Fruit fly (Drosophila melanogaster): Measurements from ENCODE around the gene Cp110.
A peak's percentile ranks its signal among the peaks of the same experiment; 100 is the strongest.

Cp110 gene

dm6 chrX:22455023-22455422 is 26.9 kb upstream of the Cp110 start, which contains the start of gene wap:
wap (minus strand) TSS chrX:22455422.
- peak; percentile 62 for TF ChIP-seq CG14711 (tag; optimal IDR thresholded peaks at IDR 0.05)
- TF ChIP-seq CG33017 (tag; optimal IDR thresholded peaks at IDR 0.05): no peak

- no peak for TF ChIP-seq tj (GFP tag; optimal IDR thresholded peaks at IDR 0.05)
- TF ChIP-seq CG1620 (GFP tag; optimal IDR thresholded peaks at IDR 0.05): peak; percentile 31
Measured at dm6 chrX:22455509-22456179, 26.2 kb upstream of the Cp110 start, which contains the start of gene Usp2. Usp2 (plus strand) TSS chrX:22455803.

dm6 chrX:22456180-22456948 is 25.5 kb upstream of the Cp110 start:
- TF ChIP-seq CG7045 (GFP tag; optimal IDR thresholded peaks at IDR 0.05) (no peak), bab1 (GFP tag; optimal IDR thresholded peaks at IDR 0.05) (no peak), cnc (optimal IDR thresholded peaks at IDR 0.05) (no peak), tj (GFP tag; optimal IDR thresholded peaks at IDR 0.05) (peak; percentile 46), CG14711 (tag; optimal IDR thresholded peaks at IDR 0.05) (no peak), ovo (GFP tag; optimal IDR thresholded peaks at IDR 0.05) (peak; percentile 50), kay (GFP tag; ENCODE audit: borderline replicate concordance) (no peak), toe (GFP tag; optimal IDR thresholded peaks at IDR 0.05) (no peak), CG7101 (tag; optimal IDR thresholded peaks at IDR 0.05) (no peak), CG1620 (GFP tag; optimal IDR thresholded peaks at IDR 0.05) (no peak), cic (GFP tag; optimal IDR thresholded peaks at IDR 0.05) (peak; percentile 99), CG11617 (GFP tag; optimal IDR thresholded peaks at IDR 0.05) (no peak), CG33017 (tag; optimal IDR thresholded peaks at IDR 0.05) (no peak), Clk (GFP tag; optimal IDR thresholded peaks at IDR 0.05) (no peak), CG5204 (GFP tag; optimal IDR thresholded peaks at IDR 0.05) (no peak), pad (GFP tag; optimal IDR thresholded peaks at IDR 0.05) (peak; percentile 84), Crg-1 (GFP tag; optimal IDR thresholded peaks at IDR 0.05) (no peak), Hr96 (GFP tag; optimal IDR thresholded peaks at IDR 0.05) (no peak), Mnt (GFP tag; optimal IDR thresholded peaks at IDR 0.05) (peak; percentile 77), CG12768 (GFP tag; optimal IDR thresholded peaks at IDR 0.05) (no peak)

DNA sequence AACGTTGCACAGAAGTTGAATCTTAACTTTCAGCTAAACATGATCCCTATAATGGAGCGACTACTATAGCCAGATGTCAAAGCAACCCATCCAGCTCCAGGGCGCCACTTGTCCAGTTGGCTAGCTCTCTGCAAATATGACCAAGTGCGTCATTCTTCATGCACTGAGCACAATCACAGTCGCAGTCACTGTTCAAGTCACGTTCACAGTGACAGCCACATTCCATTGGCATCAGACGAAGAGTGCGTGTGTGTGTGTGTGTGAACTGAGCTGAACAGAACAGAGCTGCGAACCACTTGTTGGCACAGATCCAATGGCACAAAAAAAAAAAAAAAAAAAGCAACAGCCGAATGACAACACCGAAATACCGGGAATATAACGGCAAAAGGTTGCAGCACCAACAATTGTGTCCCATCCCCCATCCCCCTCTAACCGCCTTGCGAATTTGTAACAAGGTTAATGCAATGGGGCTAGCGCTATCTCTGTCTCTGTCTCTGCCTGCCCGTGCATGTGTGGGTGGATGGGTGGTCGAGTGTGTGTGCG is 20.6 kb upstream of the Cp110 start:
- no peak for TF ChIP-seq cnc (optimal IDR thresholded peaks at IDR 0.05)
- no peak for TF ChIP-seq CG11617 (GFP tag; optimal IDR thresholded peaks at IDR 0.05)
- TF ChIP-seq CG1620 (GFP tag; optimal IDR thresholded peaks at IDR 0.05): no peak
- no peak for TF ChIP-seq pad (GFP tag; optimal IDR thresholded peaks at IDR 0.05)
- no peak for TF ChIP-seq CG12768 (GFP tag; optimal IDR thresholded peaks at IDR 0.05)
- no peak for TF ChIP-seq kay (GFP tag; ENCODE audit: borderline replicate concordance)
- TF ChIP-seq CG7045 (GFP tag; optimal IDR thresholded peaks at IDR 0.05): no peak
- TF ChIP-seq CG5204 (GFP tag; optimal IDR thresholded peaks at IDR 0.05): no peak
- no peak for TF ChIP-seq CG14711 (tag; optimal IDR thresholded peaks at IDR 0.05)
- no peak for TF ChIP-seq Crg-1 (GFP tag; optimal IDR thresholded peaks at IDR 0.05)
- no peak for TF ChIP-seq Hr96 (GFP tag; optimal IDR thresholded peaks at IDR 0.05)
- TF ChIP-seq Mnt (GFP tag; optimal IDR thresholded peaks at IDR 0.05): no peak
- TF ChIP-seq tj (GFP tag; optimal IDR thresholded peaks at IDR 0.05): no peak
- no peak for TF ChIP-seq Clk (GFP tag; optimal IDR thresholded peaks at IDR 0.05)
- no peak for TF ChIP-seq CG33017 (tag; optimal IDR thresholded peaks at IDR 0.05)
- no peak for TF ChIP-seq cic (GFP tag; optimal IDR thresholded peaks at IDR 0.05)
- no peak for TF ChIP-seq toe (GFP tag; optimal IDR thresholded peaks at IDR 0.05)
- no peak for TF ChIP-seq ovo (GFP tag; optimal IDR thresholded peaks at IDR 0.05)

DNA sequence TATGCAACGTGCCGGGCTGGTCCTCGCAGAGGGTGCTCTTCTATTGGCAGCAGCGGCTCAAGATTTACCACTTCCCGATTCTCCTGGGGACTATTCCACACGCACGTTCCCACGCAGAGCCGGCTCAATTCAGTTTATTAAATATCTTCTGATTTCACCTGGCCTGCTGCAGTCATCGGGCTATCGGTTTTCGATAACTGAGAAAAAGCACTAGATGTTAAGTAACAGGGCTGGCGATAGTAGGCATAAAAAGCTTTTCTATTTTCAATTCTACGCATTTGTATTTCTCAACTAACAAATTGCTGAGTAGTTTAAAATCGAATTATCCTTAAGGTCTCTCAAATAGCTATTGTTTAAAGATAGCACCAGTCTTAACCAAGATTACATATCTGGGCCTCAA is 10.1 kb upstream of the Cp110 start, which contains the start of gene CG14613:
CG14613 (minus strand) TSS at position 203 of the 400 bp plus-strand sequence.
- no peak for TF ChIP-seq CG14711 (tag; optimal IDR thresholded peaks at IDR 0.05)
- no peak for TF ChIP-seq CG1620 (GFP tag; optimal IDR thresholded peaks at IDR 0.05)
- TF ChIP-seq ovo (GFP tag; optimal IDR thresholded peaks at IDR 0.05): no peak
- no peak for TF ChIP-seq cnc (optimal IDR thresholded peaks at IDR 0.05)
- TF ChIP-seq Hr96 (GFP tag; optimal IDR thresholded peaks at IDR 0.05): no peak
- TF ChIP-seq CG5204 (GFP tag; optimal IDR thresholded peaks at IDR 0.05): no peak
- no peak for TF ChIP-seq cic (GFP tag; optimal IDR thresholded peaks at IDR 0.05)
- TF ChIP-seq Mnt (GFP tag; optimal IDR thresholded peaks at IDR 0.05): no peak
- no peak for TF ChIP-seq toe (GFP tag; optimal IDR thresholded peaks at IDR 0.05)

- TF ChIP-seq kay (GFP tag; ENCODE audit: borderline replicate concordance): peak; percentile 11
- no peak for TF ChIP-seq CG7045 (GFP tag; optimal IDR thresholded peaks at IDR 0.05)
Measured at dm6 chrX:22473520-22473919, 8.4 kb upstream of the Cp110 start, which contains the start of gene CG14618. CG14618 (plus strand) TSS chrX:22473698.

DNA sequence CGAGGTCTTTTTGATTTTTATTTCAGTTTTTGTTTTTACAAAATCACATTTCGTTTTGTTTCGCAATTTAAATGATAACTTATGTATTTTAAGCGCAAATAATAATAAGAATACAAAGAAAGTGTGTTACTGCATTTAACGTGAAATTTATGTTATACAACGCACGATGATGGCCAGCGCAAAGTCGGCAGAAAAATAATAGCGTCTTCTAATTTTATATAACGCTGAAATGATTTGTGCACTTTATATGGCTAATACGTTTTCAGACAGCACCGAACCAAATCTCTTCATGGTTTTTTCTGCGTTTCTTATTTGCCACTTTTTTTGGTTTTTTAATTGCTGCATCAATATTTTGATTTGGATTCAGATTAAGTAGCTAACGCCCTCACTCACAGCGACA is 7.0 kb upstream of the Cp110 start:
- TF ChIP-seq kay (GFP tag; ENCODE audit: borderline replicate concordance) (peak; percentile 58), ovo (GFP tag; optimal IDR thresholded peaks at IDR 0.05) (no peak)
